Worm (Caenorhabditis elegans): Measurements from ENCODE around the gene klp-4.

DNA sequence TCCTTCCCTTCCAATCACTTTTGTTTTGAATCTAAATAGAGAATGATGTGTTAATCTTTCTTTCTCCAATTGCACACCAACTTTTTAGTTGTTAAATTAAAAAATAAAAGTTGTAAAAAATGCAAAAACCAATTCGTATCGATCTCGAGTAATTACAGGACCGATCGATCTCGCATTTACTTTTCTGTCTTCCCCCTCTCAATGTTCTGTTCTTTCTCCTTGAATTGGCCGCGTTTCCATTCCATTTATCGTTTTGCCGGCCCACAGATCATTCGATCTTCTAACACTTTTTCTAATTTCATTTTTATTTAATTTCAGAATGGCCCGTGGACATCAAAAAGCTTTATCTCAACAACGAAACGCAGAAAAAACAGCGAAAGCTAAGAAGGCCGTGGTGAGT, 43.3 kb downstream of the klp-4 start, which contains the start of gene K10B3.1:
- TF ChIP-seq ces-1 (GFP tag; optimal IDR thresholded peaks at IDR 0.05) (no peak), tag-97 (GFP tag; IDR thresholded peaks at IDR 0.05) (no peak), lin-39 (tag; optimal IDR thresholded peaks at IDR 0.05) (no peak), ZK546.5 (tag; optimal IDR thresholded peaks at IDR 0.05) (no peak), unc-39 (tag; optimal IDR thresholded peaks at IDR 0.05) (no peak), vab-7 (GFP tag; IDR thresholded peaks at IDR 0.05) (no peak), jun-1 (tag; optimal IDR thresholded peaks at IDR 0.05) (no peak), mxl-2 (GFP tag; conservative IDR thresholded peaks at IDR 0.05) (no peak), ceh-20 (GFP tag; IDR thresholded peaks at IDR 0.05) (no peak)

All from whole organism, L4 larva.